Fruit fly (Drosophila melanogaster) whole organism, wandering third instar larva: ENCODE measurements around the gene CG46467.

Experiments used
- Abd-B ChIP-seq: fragments of >200 bp; optimal IDR thresholded peaks from 2 replicates; lab custom pipeline; 2017; ENCODE audit warnings: missing biosample characterization, missing genetic modification characterization
- CG32264 ChIP-seq: fragments of 200-800 bp; sonication (Bioruptor generic); optimal IDR thresholded peaks from 2 replicates; lab custom pipeline; 2016; ENCODE audit warnings: missing biosample characterization, missing genetic modification characterization
- Dif ChIP-seq: fragments of 200-275, 200-300 bp; sonication (Bioruptor generic); optimal IDR thresholded peaks from 2 replicates; lab custom pipeline; 2018; ENCODE audit warnings: missing biosample characterization, missing genetic modification characterization; ENCODE audit not compliant: partially characterized antibody
- HLH106 ChIP-seq: fragments of 200-800 bp; optimal IDR thresholded peaks from 3 replicates; lab custom pipeline; 2019; ENCODE audit warnings: missing biosample characterization, mild to moderate bottlenecking, missing genetic modification characterization, moderate library complexity
- Hr78 ChIP-seq: fragments of >200 bp; optimal IDR thresholded peaks from 2 replicates; lab custom pipeline; 2017; ENCODE audit warnings: missing biosample characterization, missing genetic modification characterization
- Hr83 ChIP-seq: fragments of 200-300 bp; sonication (Bioruptor generic); optimal IDR thresholded peaks from 2 replicates; lab custom pipeline; 2016; ENCODE audit warnings: missing biosample characterization, mild to moderate bottlenecking, missing genetic modification characterization, moderate library complexity; ENCODE audit not compliant: poor library complexity, severe bottlenecking
- Jra ChIP-seq: sonication (Bioruptor generic); optimal IDR thresholded peaks from 2 replicates; lab custom pipeline; 2016; ENCODE audit warnings: missing biosample characterization, missing genetic modification characterization
- Myc ChIP-seq: fragments of >200 bp; optimal IDR thresholded peaks from 2 replicates; lab custom pipeline; 2017
- N ChIP-seq: fragments of >200 bp; optimal IDR thresholded peaks from 2 replicates; lab custom pipeline; 2018; ENCODE audit warnings: missing biosample characterization, missing external identifiers, missing genetic modification characterization
- Rel ChIP-seq, 2 experiments: fragments of 200-800 bp; sonication (Bioruptor generic) in 1 of 2; optimal IDR thresholded peaks; 2 replicates in 1 of 2; 3 replicates in 1 of 2; lab custom pipeline; 2016 to 2019; ENCODE audit warnings: mild to moderate bottlenecking in 2 of 2, missing biosample characterization in 2 of 2, missing genetic modification characterization in 2 of 2, moderate library complexity in 1 of 2
- brk ChIP-seq: fragments of 200-800 bp; sonication (Bioruptor generic); optimal IDR thresholded peaks from 2 replicates; lab custom pipeline; 2016; ENCODE audit warnings: missing biosample characterization, mild to moderate bottlenecking, missing genetic modification characterization
- lola ChIP-seq: fragments of >200 bp; optimal IDR thresholded peaks from 2 replicates; lab custom pipeline; 2017; ENCODE audit warnings: missing biosample characterization, missing genetic modification characterization
- psq ChIP-seq: fragments of 200-800 bp; sonication (Bioruptor generic); optimal IDR thresholded peaks from 3 replicates; lab custom pipeline; 2017; ENCODE audit warnings: missing biosample characterization, mild to moderate bottlenecking, missing genetic modification characterization, moderate library complexity

- TF ChIP-seq Jra (GFP tag; lab: Kevin White, UChicago) (no peak), lola (GFP tag; lab: Kevin White, UChicago) (no peak), Hr78 (GFP tag; lab: Kevin White, UChicago) (no peak), brk (GFP tag; lab: Kevin White, UChicago) (no peak), CG32264 (GFP tag; lab: Kevin White, UChicago) (no peak), Myc (lab: Kevin White, UChicago) (no peak), psq (GFP tag; lab: Kevin White, UChicago) (no peak), Abd-B (GFP tag; lab: Kevin White, UChicago) (no peak), Dif (GFP tag; lab: Kevin White, UChicago) (no peak), HLH106 (tag; lab: Kevin White, UChicago) (no peak), N (GFP tag; lab: Kevin White, UChicago) (no peak), Hr83 (peak; percentile 16), Rel (GFP tag; optimal IDR thresholded peaks at IDR 0.05; lab: Kevin White, UChicago) (no peak), Rel (tag; optimal IDR thresholded peaks at IDR 0.05; lab: Kevin White, UChicago) (peak; percentile 84)
These were observed 93.8 kb downstream of the CG46467 start for dm6 chr3R:9968239-9968638.
